Fruit fly (Drosophila melanogaster): ENCODE measurements around the gene CG42834.

dm6 chr3R:17449402-17449801 is 30.8 kb downstream of the CG42834 start:
- TF ChIP-seq CG8478 (optimal IDR thresholded peaks at IDR 0.05) (no peak), CTCF (optimal IDR thresholded peaks at IDR 0.05) (peak; percentile 84 to 91)
